Worm (Caenorhabditis elegans) whole organism, L4 larva: ENCODE results near the gene nlp-27.

ENCODE experiments used
- D1046.2 ChIP-seq: fragments of 200-800 bp; sonication (Bioruptor generic); IDR thresholded peaks from 2 replicates; pipeline ENCODE4 v1.3.6; 2022; ENCODE audit warnings: missing genetic modification characterization, missing compliant biosample characterization
- F10B5.3 ChIP-seq: sonication (generic microtip); optimal IDR thresholded peaks from 2 replicates; lab custom pipeline; 2016; ENCODE audit warnings: mild to moderate bottlenecking, missing genetic modification characterization, missing compliant biosample characterization
- F26F4.8 ChIP-seq: fragments of 200-800 bp; sonication (Bioruptor generic); conservative IDR thresholded peaks from 2 replicates; pipeline ENCODE4 v1.3.6; 2022; ENCODE audit warnings: missing genetic modification characterization, missing compliant biosample characterization
- F37D6.2 ChIP-seq: sonication (generic microtip); optimal IDR thresholded peaks from 2 replicates; lab custom pipeline; 2016; ENCODE audit warnings: mild to moderate bottlenecking, missing genetic modification characterization, missing compliant biosample characterization
- F49E8.2 ChIP-seq: sonication (generic microtip); optimal IDR thresholded peaks from 2 replicates; lab custom pipeline; 2016; ENCODE audit warnings: missing compliant biosample characterization, mild to moderate bottlenecking, missing genetic modification characterization, borderline replicate concordance
- T26A8.4 ChIP-seq: fragments of 200-800 bp; sonication (Bioruptor generic); IDR thresholded peaks from 2 replicates; pipeline ENCODE4 v1.3.6; 2022; ENCODE audit warnings: missing genetic modification characterization, missing compliant biosample characterization
- Y75B8A.6 ChIP-seq: fragments of 200-800 bp; sonication (Bioruptor generic); IDR thresholded peaks from 2 replicates; pipeline ENCODE4 v1.3.6; 2022; ENCODE audit warnings: missing genetic modification reagents, missing genetic modification characterization, missing compliant biosample characterization
- aha-1 ChIP-seq: fragments of 150-350 bp; peaks from one replicate; lab custom pipeline; 2014; ENCODE audit warnings: missing biosample characterization, missing genetic modification characterization
- arid-1 ChIP-seq: fragments of 200-800 bp; sonication (Bioruptor generic); conservative IDR thresholded peaks from 2 replicates; pipeline ENCODE4 v1.3.6; 2022; ENCODE audit warnings: missing genetic modification reagents, missing genetic modification characterization, missing compliant biosample characterization
- ceh-32 ChIP-seq: sonication (generic microtip); optimal IDR thresholded peaks from 2 replicates; lab custom pipeline; 2016; ENCODE audit warnings: mild to moderate bottlenecking, missing genetic modification characterization, missing compliant biosample characterization; ENCODE audit not compliant: poor library complexity
- ceh-44 ChIP-seq: fragments of 200-800 bp; sonication (Bioruptor generic); IDR thresholded peaks from 2 replicates; pipeline ENCODE4 v1.3.6; 2022; ENCODE audit warnings: missing genetic modification reagents, missing genetic modification characterization, missing compliant biosample characterization
- ceh-62 ChIP-seq: sonication (generic microtip); optimal IDR thresholded peaks from 2 replicates; lab custom pipeline; 2017; ENCODE audit warnings: missing biosample characterization, missing genetic modification characterization
- cey-2 ChIP-seq: sonication (generic microtip); optimal IDR thresholded peaks from 3 replicates; lab custom pipeline; 2017; ENCODE audit warnings: missing genetic modification characterization, mild to moderate bottlenecking, missing compliant biosample characterization, antibody characterized with exemption, borderline replicate concordance; ENCODE audit not compliant: insufficient read depth
- daf-12 ChIP-seq: fragments of 150-350 bp; optimal IDR thresholded peaks from 2 replicates; lab custom pipeline; 2014; ENCODE audit warnings: missing biosample characterization, missing genetic modification reagents, missing genetic modification characterization
- daf-16 ChIP-seq, 3 experiments: sonication (generic microtip); optimal IDR thresholded peaks; 2 replicates each; lab custom pipeline; 2016 to 2017; ENCODE audit warnings: missing genetic modification characterization in 3 of 3, missing genetic modification reagents in 3 of 3, mild to moderate bottlenecking in 2 of 3, missing compliant biosample characterization in 2 of 3, missing biosample characterization in 1 of 3, moderate library complexity in 1 of 3
- dmd-6 ChIP-seq: fragments of 200-800 bp; sonication (Bioruptor generic); IDR thresholded peaks from 2 replicates; pipeline ENCODE4 v1.3.6; 2022; ENCODE audit warnings: missing genetic modification reagents, missing genetic modification characterization, missing compliant biosample characterization
- dmd-8 ChIP-seq: fragments of 200-800 bp; sonication (Bioruptor generic); IDR thresholded peaks from 2 replicates; pipeline ENCODE4 v1.3.6; 2022; ENCODE audit warnings: missing genetic modification characterization, missing compliant biosample characterization
- dmd-9 ChIP-seq: fragments of 200-800 bp; sonication (Bioruptor generic); IDR thresholded peaks from 2 replicates; pipeline ENCODE4 v1.3.6; 2022; ENCODE audit warnings: missing genetic modification reagents, missing genetic modification characterization, missing compliant biosample characterization
- duxl-1 ChIP-seq: sonication (generic microtip); optimal IDR thresholded peaks from 2 replicates; lab custom pipeline; 2016; ENCODE audit warnings: mild to moderate bottlenecking, missing genetic modification characterization, moderate library complexity, missing compliant biosample characterization; ENCODE audit not compliant: poor library complexity
- dve-1 ChIP-seq: sonication (generic microtip); optimal IDR thresholded peaks from 2 replicates; lab custom pipeline; 2017; ENCODE audit warnings: antibody characterized with exemption, mild to moderate bottlenecking, missing genetic modification characterization, missing compliant biosample characterization; ENCODE audit not compliant: insufficient read depth
- fos-1 ChIP-seq: fragments of 150-350 bp; optimal IDR thresholded peaks from 2 replicates; lab custom pipeline; 2014; ENCODE audit warnings: missing biosample characterization, missing genetic modification characterization
- hlh-11 ChIP-seq: fragments of 200-800 bp; sonication (Bioruptor generic); optimal IDR thresholded peaks from 2 replicates; lab custom pipeline; 2018; ENCODE audit warnings: mild to moderate bottlenecking, missing genetic modification characterization, missing compliant biosample characterization
- hmg-1.1 ChIP-seq: fragments of 200-800 bp; sonication (Bioruptor generic); IDR thresholded peaks from 2 replicates; pipeline ENCODE4 v1.3.6; 2022; ENCODE audit warnings: missing genetic modification reagents, missing genetic modification characterization, missing compliant biosample characterization
- jun-1 ChIP-seq: fragments of 150-350 bp; optimal IDR thresholded peaks from 2 replicates; lab custom pipeline; 2014; ENCODE audit warnings: missing biosample characterization, missing genetic modification reagents, missing genetic modification characterization
- lim-7 ChIP-seq: fragments of 200-800 bp; sonication (Bioruptor generic); IDR thresholded peaks from 2 replicates; pipeline ENCODE4 v1.3.6; 2022; ENCODE audit warnings: missing genetic modification characterization, missing compliant biosample characterization
- lin-1 ChIP-seq: fragments of 200-800 bp; sonication (Bioruptor generic); IDR thresholded peaks from 2 replicates; pipeline ENCODE4 v1.3.6; 2022; ENCODE audit warnings: missing genetic modification reagents, missing genetic modification characterization, missing compliant biosample characterization
- lin-13 ChIP-seq: fragments of 150-350 bp; optimal IDR thresholded peaks from 2 replicates; lab custom pipeline; 2014; ENCODE audit warnings: missing biosample characterization, missing genetic modification reagents, missing genetic modification characterization
- lin-29 ChIP-seq: fragments of 200-800 bp; sonication (Bioruptor generic); IDR thresholded peaks from 2 replicates; pipeline ENCODE4 v1.3.6; 2022; ENCODE audit warnings: missing genetic modification reagents, missing genetic modification characterization, missing compliant biosample characterization
- lin-39 ChIP-seq: fragments of 150-350 bp; optimal IDR thresholded peaks from 2 replicates; lab custom pipeline; 2014; ENCODE audit warnings: missing biosample characterization, missing genetic modification reagents, missing genetic modification characterization
- madf-9 ChIP-seq: fragments of 200-800 bp; sonication (Bioruptor generic); conservative IDR thresholded peaks from 2 replicates; pipeline ENCODE4 v1.3.6; 2022; ENCODE audit warnings: missing genetic modification reagents, missing genetic modification characterization, missing compliant biosample characterization
- mdl-1 ChIP-seq, 2 experiments: fragments of 150-350 bp in 1 of 2; sonication (generic microtip) in 1 of 2; optimal IDR thresholded peaks; 2 replicates each; lab custom pipeline; 2014 to 2017; ENCODE audit warnings: missing biosample characterization in 2 of 2, missing genetic modification characterization in 2 of 2
- mdt-29 ChIP-seq: fragments of 200-800 bp; sonication (Bioruptor generic); IDR thresholded peaks from 2 replicates; pipeline ENCODE4 v1.3.6; 2022; ENCODE audit warnings: missing genetic modification reagents, missing genetic modification characterization, missing compliant biosample characterization
- mxl-2 ChIP-seq: fragments of 200-800 bp; sonication (Bioruptor generic); conservative IDR thresholded peaks from 2 replicates; pipeline ENCODE4 v1.3.6; 2022; ENCODE audit warnings: missing genetic modification reagents, missing genetic modification characterization, missing compliant biosample characterization
- mxl-3 ChIP-seq: fragments of 200-800 bp; sonication (Bioruptor generic); optimal IDR thresholded peaks from 2 replicates; lab custom pipeline; 2018; ENCODE audit warnings: mild to moderate bottlenecking, missing genetic modification characterization, missing compliant biosample characterization
- nhr-10 ChIP-seq: fragments of 150-350 bp; optimal IDR thresholded peaks from 2 replicates; lab custom pipeline; 2014; ENCODE audit warnings: missing biosample characterization, missing genetic modification characterization
- nhr-102 ChIP-seq: sonication (generic microtip); optimal IDR thresholded peaks from 2 replicates; lab custom pipeline; 2016; ENCODE audit warnings: mild to moderate bottlenecking, missing genetic modification characterization, moderate library complexity, missing compliant biosample characterization
- nhr-11 ChIP-seq: fragments of 150-350 bp; optimal IDR thresholded peaks from 2 replicates; lab custom pipeline; 2014; ENCODE audit warnings: missing biosample characterization, missing genetic modification characterization
- nhr-237 ChIP-seq: sonication (generic microtip); optimal IDR thresholded peaks from 2 replicates; lab custom pipeline; 2017; ENCODE audit warnings: missing biosample characterization, missing genetic modification characterization
- nhr-25 ChIP-seq: sonication (generic microtip); optimal IDR thresholded peaks from 2 replicates; lab custom pipeline; 2017; ENCODE audit warnings: missing genetic modification characterization, mild to moderate bottlenecking, missing compliant biosample characterization, antibody characterized with exemption, moderate library complexity, borderline replicate concordance; ENCODE audit not compliant: insufficient read depth
- nhr-41 ChIP-seq: fragments of 200-800 bp; sonication (Bioruptor generic); IDR thresholded peaks from 2 replicates; pipeline ENCODE4 v1.3.6; 2022; ENCODE audit warnings: missing genetic modification reagents, missing genetic modification characterization, missing compliant biosample characterization
- php-3 ChIP-seq: fragments of 200-800 bp; sonication (Bioruptor generic); IDR thresholded peaks from 2 replicates; pipeline ENCODE4 v1.3.6; 2022; ENCODE audit warnings: missing genetic modification reagents, missing genetic modification characterization, missing compliant biosample characterization
- pqm-1 ChIP-seq: sonication (generic microtip); optimal IDR thresholded peaks from 2 replicates; lab custom pipeline; 2017; ENCODE audit warnings: missing biosample characterization, missing genetic modification characterization
- rbr-2 ChIP-seq: sonication (generic microtip); optimal IDR thresholded peaks from 2 replicates; lab custom pipeline; 2016; ENCODE audit warnings: missing genotype, missing genetic modification characterization, missing compliant biosample characterization
- saeg-2 ChIP-seq: fragments of 200-800 bp; sonication (Bioruptor generic); IDR thresholded peaks from 2 replicates; pipeline ENCODE4 v1.3.6; 2022; ENCODE audit warnings: missing genetic modification reagents, missing genetic modification characterization, missing compliant biosample characterization
- sdz-12 ChIP-seq: fragments of 200-800 bp; sonication (Bioruptor generic); optimal IDR thresholded peaks from 2 replicates; lab custom pipeline; 2018; ENCODE audit warnings: mild to moderate bottlenecking, missing genetic modification characterization, missing compliant biosample characterization
- skn-1 ChIP-seq: fragments of 150-350 bp; optimal IDR thresholded peaks from 2 replicates; lab custom pipeline; 2014; ENCODE audit warnings: missing biosample characterization, missing genetic modification characterization
- snpc-4 ChIP-seq: fragments of 150-350 bp; optimal IDR thresholded peaks from 2 replicates; lab custom pipeline; 2014; ENCODE audit warnings: missing biosample characterization, missing genetic modification characterization
- vab-7 ChIP-seq: fragments of 200-800 bp; sonication (Bioruptor generic); IDR thresholded peaks from 2 replicates; pipeline ENCODE4 v1.3.6; 2022; ENCODE audit warnings: missing genetic modification reagents, missing genetic modification characterization, missing compliant biosample characterization

The nlp-27 gene

ce11 chrV:4021776-4022175 is 32.6 kb downstream of the nlp-27 start, which contains the start of gene K09D9.14:
TSS of gene K09D9.14 (minus strand) at chrV:4021876.
- TF ChIP-seq fos-1 (tag; lab: Kevin White, UChicago) (no peak), T26A8.4 (GFP tag; lab: Robert Waterston, UW) (no peak), lin-39 (tag; lab: Kevin White, UChicago) (no peak), ceh-44 (GFP tag; lab: Robert Waterston, UW) (no peak), jun-1 (tag; lab: Kevin White, UChicago) (no peak), nhr-10 (tag; lab: Kevin White, UChicago) (no peak), cey-2 (no peak)

ce11 chrV:4022309-4022708 is 33.1 kb downstream of the nlp-27 start, which contains the start of gene cyp-35A3:
TSS of gene cyp-35A3 (plus strand) at chrV:4022609.
- TF ChIP-seq lin-29 (GFP tag; lab: Robert Waterston, UW) (no peak), skn-1 (tag; lab: Kevin White, UChicago) (no peak), nhr-41 (no peak), lin-13 (GFP tag; lab: Kevin White, UChicago) (no peak), fos-1 (tag; lab: Kevin White, UChicago) (no peak), rbr-2 (tag; lab: Kevin White, UChicago) (no peak), sdz-12 (no peak), F26F4.8 (no peak), snpc-4 (tag; lab: Kevin White, UChicago) (no peak), saeg-2 (GFP tag; lab: Robert Waterston, UW) (no peak), mdl-1 (tag; optimal IDR thresholded peaks at IDR 0.05; lab: Kevin White, UChicago) (no peak), pqm-1 (tag; lab: Kevin White, UChicago) (no peak), F10B5.3 (tag; lab: Kevin White, UChicago) (no peak), ceh-62 (tag; lab: Kevin White, UChicago) (no peak), daf-12 (tag; lab: Kevin White, UChicago) (no peak), nhr-25 (no peak), mxl-2 (GFP tag; lab: Robert Waterston, UW) (no peak), daf-16 (GFP tag; optimal IDR thresholded peaks at IDR 0.05; lab: Kevin White, UChicago) (no peak), daf-16 (tag; optimal IDR thresholded peaks at IDR 0.05; lab: Kevin White, UChicago) (no peak)

- TF ChIP-seq hmg-1.1 (GFP tag; lab: Robert Waterston, UW) (no peak), lim-7 (GFP tag; lab: Robert Waterston, UW) (no peak), nhr-102 (tag; lab: Kevin White, UChicago) (peak; percentile 66), hlh-11 (tag; lab: Kevin White, UChicago) (peak; percentile 84), dmd-9 (GFP tag; lab: Robert Waterston, UW) (no peak), php-3 (GFP tag; lab: Robert Waterston, UW) (peak; percentile 78), madf-9 (no peak), mxl-3 (GFP tag; lab: Kevin White, UChicago) (no peak), mdt-29 (no peak), nhr-11 (no peak), fos-1 (tag; lab: Kevin White, UChicago) (no peak), aha-1 (tag; lab: Kevin White, UChicago) (no peak), vab-7 (no peak), lin-1 (0 out of 2 replicates have a peak, but pooled peaks have one; percentile 45), T26A8.4 (GFP tag; lab: Robert Waterston, UW) (no peak), F37D6.2 (tag; lab: Kevin White, UChicago) (no peak), D1046.2 (GFP tag; lab: Robert Waterston, UW) (no peak), nhr-237 (no peak), ceh-32 (tag; lab: Kevin White, UChicago) (no peak), dve-1 (tag; lab: Kevin White, UChicago) (peak; percentile 93), duxl-1 (tag; lab: Kevin White, UChicago) (no peak), dmd-8 (no peak), arid-1 (GFP tag; lab: Robert Waterston, UW) (no peak), dmd-6 (GFP tag; lab: Robert Waterston, UW) (peak; percentile 97), snpc-4 (tag; lab: Kevin White, UChicago) (no peak), Y75B8A.6 (no peak), F49E8.2 (tag; lab: Kevin White, UChicago) (no peak), saeg-2 (GFP tag; lab: Robert Waterston, UW) (no peak)
These were observed 35.6 kb downstream of the nlp-27 start, which contains the start of gene K09D9.1 for ce11 chrV:4024777-4025176. TSS of gene K09D9.1 (plus strand) at chrV:4025047.
